Fruit fly (Drosophila melanogaster) whole organism, prepupa: ENCODE results near the gene mRpL44.

Experiments
- CG10631 ChIP-seq: fragments of 200-800 bp; sonication (Bioruptor generic); optimal IDR thresholded peaks from 2 replicates; lab custom pipeline; 2016; ENCODE audit warnings: missing biosample characterization, missing genetic modification characterization
- CG11294 ChIP-seq: fragments of 200-800 bp; sonication (Bioruptor generic); IDR thresholded peaks from 2 replicates; pipeline ENCODE4 v1.3.6; 2022; ENCODE audit warnings: missing biosample characterization, missing genetic modification characterization
- CG11762 ChIP-seq: fragments of 200-800 bp; sonication (Bioruptor generic); optimal IDR thresholded peaks from 3 replicates; lab custom pipeline; 2016; ENCODE audit warnings: missing biosample characterization, missing genetic modification characterization; ENCODE audit not compliant: insufficient read depth
- CG15336 ChIP-seq: fragments of 200-800 bp; sonication (Bioruptor generic); IDR thresholded peaks from 2 replicates; pipeline ENCODE4 v1.3.6; 2022; ENCODE audit warnings: missing biosample characterization, missing genetic modification characterization
- CG3032 ChIP-seq: fragments of 200-800 bp; optimal IDR thresholded peaks from 2 replicates; lab custom pipeline; 2019; ENCODE audit warnings: missing biosample characterization, mild to moderate bottlenecking, missing genetic modification characterization, moderate library complexity
- CG32006 ChIP-seq: fragments of 200-800 bp; sonication (Bioruptor generic); optimal IDR thresholded peaks from 3 replicates; lab custom pipeline; 2017; ENCODE audit warnings: missing biosample characterization, mild to moderate bottlenecking, missing genetic modification characterization
- CG3919 ChIP-seq: fragments of 200-800 bp; sonication (Bioruptor generic); optimal IDR thresholded peaks from 3 replicates; lab custom pipeline; 2016; ENCODE audit warnings: missing biosample characterization, missing genetic modification characterization
- CG4318 ChIP-seq: fragments of 200-800 bp; sonication (Bioruptor generic); optimal IDR thresholded peaks from 3 replicates; lab custom pipeline; 2017; ENCODE audit warnings: missing biosample characterization, mild to moderate bottlenecking, missing genetic modification characterization
- CG6276 ChIP-seq: fragments of 200-800 bp; sonication (Bioruptor generic); optimal IDR thresholded peaks from 2 replicates; lab custom pipeline; 2017; ENCODE audit warnings: missing biosample characterization, mild to moderate bottlenecking, missing genetic modification characterization
- CG6792 ChIP-seq: fragments of 200-800 bp; sonication (Bioruptor generic); optimal IDR thresholded peaks from 3 replicates; lab custom pipeline; 2016; ENCODE audit warnings: missing biosample characterization, missing genetic modification characterization
- CG6854 ChIP-seq: fragments of 200-800 bp; sonication (Bioruptor generic); optimal IDR thresholded peaks from 2 replicates; lab custom pipeline; 2017; ENCODE audit warnings: missing biosample characterization, mild to moderate bottlenecking, missing genetic modification characterization
- CG8119 ChIP-seq: fragments of 200-800 bp; sonication (Bioruptor generic); IDR thresholded peaks from 3 replicates; pipeline ENCODE4 v1.3.6; 2022; ENCODE audit warnings: missing biosample characterization, missing genetic modification characterization
- CG8632 ChIP-seq: fragments of 200-800 bp; sonication (Bioruptor generic); optimal IDR thresholded peaks from 3 replicates; lab custom pipeline; 2016; ENCODE audit warnings: missing biosample characterization, missing genetic modification characterization
- CG9139 ChIP-seq: fragments of 200-800 bp; sonication (Bioruptor generic); optimal IDR thresholded peaks from 3 replicates; lab custom pipeline; 2017; ENCODE audit warnings: missing biosample characterization, mild to moderate bottlenecking, missing genetic modification characterization
- Eip75B ChIP-seq: fragments of 200-800 bp; sonication (Bioruptor generic); optimal IDR thresholded peaks from 3 replicates; lab custom pipeline; 2016; ENCODE audit warnings: missing biosample characterization, missing genetic modification characterization
- Eip78C ChIP-seq: fragments of 200-800 bp; sonication (Bioruptor generic); peaks from one replicate; lab custom pipeline; 2016; ENCODE audit warnings: missing biosample characterization, missing genetic modification characterization
- Eip93F ChIP-seq: fragments of 200-800 bp; sonication (Bioruptor generic); optimal IDR thresholded peaks from 2 replicates; lab custom pipeline; 2016; ENCODE audit warnings: missing biosample characterization, mild to moderate bottlenecking, missing genetic modification characterization
- Gug ChIP-seq: fragments of 200-800 bp; sonication (Bioruptor generic); IDR thresholded peaks from 2 replicates; pipeline ENCODE4 v1.3.6; 2022; ENCODE audit warnings: missing biosample characterization, missing genetic modification characterization
- Hr38 ChIP-seq: sonication (Bioruptor generic); optimal IDR thresholded peaks from 2 replicates; lab custom pipeline; 2016; ENCODE audit warnings: missing biosample characterization, missing genetic modification characterization
- Hr39 ChIP-seq: fragments of 200-800 bp; sonication (Bioruptor generic); optimal IDR thresholded peaks from 2 replicates; lab custom pipeline; 2016; ENCODE audit warnings: missing biosample characterization, missing genetic modification characterization
- Hr4 ChIP-seq: fragments of 200-800 bp; sonication (Bioruptor generic); optimal IDR thresholded peaks from 3 replicates; lab custom pipeline; 2016; ENCODE audit warnings: missing biosample characterization, missing genetic modification characterization
- Lpt ChIP-seq: fragments of 200-800 bp; sonication (Bioruptor generic); optimal IDR thresholded peaks from 3 replicates; lab custom pipeline; 2016; ENCODE audit warnings: missing biosample characterization, missing genetic modification characterization
- Met ChIP-seq: fragments of 200-800 bp; sonication (Bioruptor generic); optimal IDR thresholded peaks from 3 replicates; lab custom pipeline; 2016; ENCODE audit warnings: missing biosample characterization, missing genetic modification characterization
- OdsH ChIP-seq: fragments of 200-800 bp; sonication (Bioruptor generic); optimal IDR thresholded peaks from 3 replicates; lab custom pipeline; 2016; ENCODE audit warnings: missing biosample characterization, missing genetic modification characterization
- Smox ChIP-seq: fragments of 200-800 bp; sonication (Bioruptor generic); optimal IDR thresholded peaks from 3 replicates; lab custom pipeline; 2016; ENCODE audit warnings: missing biosample characterization, missing genetic modification characterization
- Sox102F ChIP-seq: fragments of 200-800 bp; sonication (Bioruptor generic); optimal IDR thresholded peaks from 2 replicates; lab custom pipeline; 2016; ENCODE audit warnings: missing biosample characterization, mild to moderate bottlenecking, missing genetic modification characterization
- Sox14 ChIP-seq: fragments of 200-800 bp; sonication (Bioruptor generic); optimal IDR thresholded peaks from 3 replicates; lab custom pipeline; 2016; ENCODE audit warnings: missing biosample characterization, missing genetic modification characterization
- achi ChIP-seq: fragments of 200-800 bp; sonication (Bioruptor generic); optimal IDR thresholded peaks from 3 replicates; lab custom pipeline; 2016; ENCODE audit warnings: missing biosample characterization, missing genetic modification characterization
- acj6 ChIP-seq: fragments of 200-800 bp; sonication (Bioruptor generic); optimal IDR thresholded peaks from 3 replicates; lab custom pipeline; 2016; ENCODE audit warnings: missing biosample characterization, missing genetic modification characterization
- cyc ChIP-seq: fragments of 200-800 bp; sonication (Bioruptor generic); optimal IDR thresholded peaks from 3 replicates; lab custom pipeline; 2016; ENCODE audit warnings: missing biosample characterization, missing genetic modification characterization
- dac ChIP-seq: fragments of 200-800 bp; sonication (Bioruptor generic); optimal IDR thresholded peaks from 2 replicates; lab custom pipeline; 2017; ENCODE audit warnings: missing biosample characterization, mild to moderate bottlenecking, missing genetic modification characterization
- dsx ChIP-seq: fragments of 200-800 bp; optimal IDR thresholded peaks from 3 replicates; lab custom pipeline; 2019; ENCODE audit warnings: missing biosample characterization, mild to moderate bottlenecking, missing genetic modification characterization, moderate library complexity; ENCODE audit not compliant: poor library complexity, severe bottlenecking
- eg ChIP-seq: fragments of 200-800 bp; sonication (Bioruptor generic); IDR thresholded peaks from 3 replicates; pipeline ENCODE4 v1.3.6; 2022; ENCODE audit warnings: missing biosample characterization, missing genetic modification characterization
- fd59A ChIP-seq: fragments of 200-800 bp; sonication (Bioruptor generic); optimal IDR thresholded peaks from 2 replicates; lab custom pipeline; 2017; ENCODE audit warnings: missing biosample characterization, mild to moderate bottlenecking, missing genetic modification characterization, missing genetic modification reagents
- fd85E ChIP-seq: fragments of 200-800 bp; sonication (Bioruptor generic); optimal IDR thresholded peaks from 3 replicates; lab custom pipeline; 2016; ENCODE audit warnings: missing biosample characterization, missing genetic modification characterization
- fkh ChIP-seq: fragments of 200-800 bp; sonication (Bioruptor generic); optimal IDR thresholded peaks from 3 replicates; lab custom pipeline; 2017; ENCODE audit warnings: missing biosample characterization, mild to moderate bottlenecking, missing genetic modification characterization, moderate library complexity
- lz ChIP-seq: fragments of 200-800 bp; sonication (Bioruptor generic); optimal IDR thresholded peaks from 3 replicates; lab custom pipeline; 2016; ENCODE audit warnings: missing biosample characterization, missing genetic modification characterization
- pdm3 ChIP-seq: fragments of 200-800 bp; sonication (Bioruptor generic); optimal IDR thresholded peaks from 3 replicates; lab custom pipeline; 2016; ENCODE audit warnings: missing biosample characterization, missing genetic modification characterization
- salr ChIP-seq, 2 experiments: fragments of 200-800 bp; sonication (Bioruptor generic); optimal IDR thresholded peaks; 3 replicates each; lab custom pipeline; 2016 to 2018; ENCODE audit warnings: missing biosample characterization in 2 of 2, missing genetic modification characterization in 2 of 2, mild to moderate bottlenecking in 1 of 2
- ss ChIP-seq, 2 experiments: fragments of 200-800 bp; sonication (Bioruptor generic); optimal IDR thresholded peaks; 2 replicates in 1 of 2; 3 replicates in 1 of 2; lab custom pipeline; 2017 to 2018; ENCODE audit warnings: mild to moderate bottlenecking in 2 of 2, missing biosample characterization in 2 of 2, missing genetic modification characterization in 2 of 2, moderate library complexity in 1 of 2
- svp ChIP-seq: fragments of 200-800 bp; sonication (Bioruptor generic); peaks from one replicate; lab custom pipeline; 2016; ENCODE audit warnings: missing biosample characterization, missing genetic modification characterization
- topi ChIP-seq: fragments of 200-800 bp; sonication (Bioruptor generic); optimal IDR thresholded peaks from 3 replicates; lab custom pipeline; 2016; ENCODE audit warnings: missing biosample characterization, missing genetic modification characterization
- vri ChIP-seq: fragments of 200-800 bp; sonication (Bioruptor generic); optimal IDR thresholded peaks from 3 replicates; lab custom pipeline; 2016; ENCODE audit warnings: missing biosample characterization, mild to moderate bottlenecking, missing genetic modification characterization

The mRpL44 gene

DNA sequence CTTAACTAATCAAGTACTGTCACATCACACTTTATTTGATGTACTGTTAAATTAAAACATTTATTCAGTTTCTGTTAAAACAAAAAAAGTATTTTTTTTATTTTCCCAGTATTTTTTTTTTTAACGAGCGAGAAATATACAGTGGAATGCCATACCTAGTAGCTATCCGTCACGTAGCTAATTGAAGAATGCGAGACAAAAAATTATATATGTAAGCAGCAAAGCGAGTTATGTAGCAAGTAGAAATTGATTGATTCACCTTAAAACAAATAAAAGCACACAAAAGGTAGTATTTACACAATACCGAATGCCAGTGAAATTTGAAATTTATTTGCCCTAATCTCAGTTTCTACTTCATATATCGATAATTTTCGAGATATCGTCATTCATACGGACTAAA lies 31.7 kb downstream of the mRpL44 start:
- TF ChIP-seq topi: no peak
- TF ChIP-seq eg (GFP tag; lab: Robert Waterston, UW): no peak
- TF ChIP-seq salr (GFP tag; optimal IDR thresholded peaks at IDR 0.05; lab: Kevin White, UChicago): no peak
- no peak for TF ChIP-seq Smox (GFP tag; lab: Kevin White, UChicago)
- TF ChIP-seq Sox102F (GFP tag; lab: Kevin White, UChicago): no peak
- TF ChIP-seq CG8119 (GFP tag; lab: Robert Waterston, UW): no peak
- peak; percentile 65 for TF ChIP-seq fkh
- TF ChIP-seq Sox14: peak; percentile 24
- no peak for TF ChIP-seq dsx (GFP tag; lab: Kevin White, UChicago)
- no peak for TF ChIP-seq Lpt (GFP tag; lab: Kevin White, UChicago)
- no peak for TF ChIP-seq CG32006 (GFP tag; lab: Kevin White, UChicago)
- TF ChIP-seq OdsH (GFP tag; lab: Kevin White, UChicago): no peak

DNA sequence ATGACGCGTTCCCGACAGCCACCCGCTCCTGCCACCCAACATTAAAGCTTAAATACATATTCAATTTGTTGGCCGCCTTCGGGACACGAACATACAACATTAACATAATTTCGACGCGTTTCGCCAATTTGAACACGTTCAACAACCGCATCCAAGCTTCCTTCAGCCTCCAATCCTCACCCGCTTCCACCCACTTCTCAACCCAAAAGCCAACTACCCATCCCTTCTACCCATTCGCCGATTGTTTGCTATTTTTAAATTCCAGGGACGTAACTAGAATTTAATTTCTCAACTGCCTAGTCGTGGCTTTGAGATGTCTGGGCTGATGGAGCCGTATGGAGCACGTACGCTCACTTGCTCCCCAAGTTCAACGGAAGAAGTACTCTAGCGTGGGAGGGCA lies 40.6 kb downstream of the mRpL44 start:
- TF ChIP-seq CG15336 (GFP tag; lab: Robert Waterston, UW) (no peak), CG11762 (GFP tag; lab: Kevin White, UChicago) (no peak), Hr38 (GFP tag; lab: Kevin White, UChicago) (no peak), Smox (GFP tag; lab: Kevin White, UChicago) (no peak), CG3919 (no peak), svp (GFP tag; lab: Kevin White, UChicago) (no peak), Sox14 (no peak), Eip75B (no peak), fd85E (GFP tag; lab: Kevin White, UChicago) (no peak), topi (no peak), CG8632 (GFP tag; lab: Kevin White, UChicago) (no peak), CG6854 (GFP tag; lab: Kevin White, UChicago) (no peak), cyc (GFP tag; lab: Kevin White, UChicago) (no peak)

DNA sequence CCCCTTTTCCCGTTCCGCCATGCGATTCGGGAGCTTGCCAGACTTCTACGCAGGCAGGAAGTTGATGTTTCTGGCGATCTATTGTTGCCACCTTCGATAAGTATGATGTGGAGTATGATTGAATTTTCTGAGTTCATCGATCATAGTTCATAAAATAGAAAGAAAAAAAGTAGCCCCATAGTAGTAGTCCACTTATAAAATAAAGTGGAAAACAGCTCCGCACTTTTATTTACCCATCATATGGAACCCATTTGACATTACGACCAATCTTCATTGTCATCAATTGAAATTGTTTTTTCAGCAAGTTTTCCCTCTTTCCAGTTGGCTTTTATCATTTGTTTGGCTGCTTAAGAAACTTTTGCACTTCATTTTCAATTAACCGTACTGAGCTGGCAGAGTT lies 43.3 kb downstream of the mRpL44 start, which contains the start of gene CG12147:
TSS of gene CG12147 (minus strand) at position 101 of the 400 bp plus-strand sequence.
- TF ChIP-seq Gug (GFP tag; lab: Robert Waterston, UW): no peak
- no peak for TF ChIP-seq Eip75B
- no peak for TF ChIP-seq CG6792
- TF ChIP-seq vri (GFP tag; lab: Kevin White, UChicago): no peak
- no peak for TF ChIP-seq CG10631
- TF ChIP-seq CG6854 (GFP tag; lab: Kevin White, UChicago): no peak
- no peak for TF ChIP-seq CG32006 (GFP tag; lab: Kevin White, UChicago)
- no peak for TF ChIP-seq Met (GFP tag; lab: Kevin White, UChicago)
- no peak for TF ChIP-seq fd59A (GFP tag; lab: Kevin White, UChicago)

DNA sequence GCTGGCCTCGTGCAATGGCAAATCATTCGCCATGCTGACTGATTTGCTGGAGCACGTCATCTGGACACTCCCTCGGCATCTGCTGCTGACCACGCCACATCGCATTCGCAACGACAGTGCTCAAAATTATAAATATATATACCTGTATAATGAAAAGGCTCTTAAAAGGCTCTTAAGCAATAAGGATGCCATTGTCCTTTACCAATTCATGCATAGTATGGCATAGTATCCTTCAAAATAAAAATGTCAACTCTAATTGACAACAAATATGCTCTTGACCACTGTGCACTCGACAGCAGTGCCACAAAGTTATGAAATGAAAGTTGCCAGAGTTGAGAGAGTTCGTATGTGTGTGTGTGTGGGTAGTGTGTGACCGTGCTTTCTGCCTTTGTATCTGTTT lies 48.3 kb downstream of the mRpL44 start:
- TF ChIP-seq CG6276 (GFP tag; lab: Kevin White, UChicago): peak; percentile 31
- peak; percentile 48 for TF ChIP-seq CG15336 (GFP tag; lab: Robert Waterston, UW)
- peak; percentile 20 for TF ChIP-seq Sox102F (GFP tag; lab: Kevin White, UChicago)
- peak; percentile 29 for TF ChIP-seq acj6
- TF ChIP-seq Eip78C (GFP tag; lab: Kevin White, UChicago): peak; percentile 75
- no peak for TF ChIP-seq svp (GFP tag; lab: Kevin White, UChicago)
- peak; percentile 15 for TF ChIP-seq dsx (GFP tag; lab: Kevin White, UChicago)
- peak; percentile 16 for TF ChIP-seq Smox (GFP tag; lab: Kevin White, UChicago)
- no peak for TF ChIP-seq vri (GFP tag; lab: Kevin White, UChicago)
- TF ChIP-seq lz (GFP tag; lab: Kevin White, UChicago): no peak
- no peak for TF ChIP-seq Eip93F
- TF ChIP-seq Lpt (GFP tag; lab: Kevin White, UChicago): no peak
- peak; percentile 51; the same call in 1 of the 3 replicates for TF ChIP-seq CG8119 (GFP tag; lab: Robert Waterston, UW)
- TF ChIP-seq Met (GFP tag; lab: Kevin White, UChicago): peak; percentile 10
- no peak for TF ChIP-seq CG9139 (GFP tag; lab: Kevin White, UChicago)
- peak; percentile 38 for TF ChIP-seq CG32006 (GFP tag; lab: Kevin White, UChicago)
- peak; percentile 31 for TF ChIP-seq pdm3
- peak; percentile 26 for TF ChIP-seq achi (GFP tag; lab: Kevin White, UChicago)
- TF ChIP-seq Eip75B: no peak
- peak; percentile 35 for TF ChIP-seq CG3919
- TF ChIP-seq CG6792: no peak
- no peak for TF ChIP-seq CG6854 (GFP tag; lab: Kevin White, UChicago)
- TF ChIP-seq Hr38 (GFP tag; lab: Kevin White, UChicago): no peak
- peak; percentile 62 for TF ChIP-seq Hr4
- TF ChIP-seq dac (GFP tag; lab: Kevin White, UChicago): no peak
- TF ChIP-seq CG3032 (tag; lab: Kevin White, UChicago): no peak
- peak; percentile 56; the same call in 1 of the 3 replicates for TF ChIP-seq eg (GFP tag; lab: Robert Waterston, UW)
- no peak for TF ChIP-seq ss (GFP tag; optimal IDR thresholded peaks at IDR 0.05; lab: Kevin White, UChicago)
- TF ChIP-seq CG4318 (GFP tag; lab: Kevin White, UChicago): peak; percentile 26
- no peak for TF ChIP-seq CG11294 (GFP tag; lab: Robert Waterston, UW)
- TF ChIP-seq Hr39 (GFP tag; lab: Kevin White, UChicago): no peak
- no peak for TF ChIP-seq fd59A (GFP tag; lab: Kevin White, UChicago)
